Worm (Caenorhabditis elegans) whole organism, L4/young adult: ENCODE measurements around the gene Y67A10A.11.

Source experiments
- W03F9.2 ChIP-seq: fragments of 150-350 bp; optimal IDR thresholded peaks from 2 replicates; lab custom pipeline; 2014; ENCODE audit warnings: missing biosample characterization, missing genetic modification characterization
- dao-5 ChIP-seq: sonication (generic microtip); optimal IDR thresholded peaks from 2 replicates; lab custom pipeline; 2016; ENCODE audit warnings: missing genotype, missing genetic modification characterization, moderate library complexity, missing compliant biosample characterization
- him-1 ChIP-seq: sonication (generic microtip); optimal IDR thresholded peaks from 2 replicates; lab custom pipeline; 2016; ENCODE audit warnings: missing genotype, missing genetic modification reagents, missing genetic modification characterization, missing compliant biosample characterization

DNA sequence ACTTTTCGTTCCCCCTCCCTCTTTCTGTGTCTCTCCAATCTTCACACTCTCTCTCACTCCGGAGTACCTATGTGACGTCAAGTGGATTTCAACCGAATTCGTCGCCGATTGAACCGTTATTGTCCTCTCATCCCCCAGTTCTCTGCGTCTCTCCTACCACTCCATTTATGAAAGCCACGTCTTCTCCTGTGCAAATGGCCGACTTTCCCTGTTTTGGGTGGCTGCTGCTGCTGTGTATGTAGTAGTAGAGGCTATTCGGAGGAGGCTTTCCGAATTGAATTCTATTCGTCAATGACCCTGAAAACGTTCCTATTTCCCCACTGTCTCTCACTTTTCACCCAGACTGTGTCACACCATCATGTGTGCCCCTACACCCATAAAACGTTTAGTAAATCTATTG lies 52.0 kb downstream of the Y67A10A.11 start:
- TF ChIP-seq him-1 (tag; lab: Kevin White, UChicago) (no peak), dao-5 (tag; lab: Kevin White, UChicago) (no peak), W03F9.2 (tag; lab: Kevin White, UChicago) (no peak)
